Fruit fly (Drosophila melanogaster) whole organism, adult: ENCODE results near the gene Cnep1r2.

Experiments used
- CG14711 ChIP-seq: fragments of 200-800 bp; sonication (Bioruptor generic); optimal IDR thresholded peaks from 2 replicates; lab custom pipeline; 2018; ENCODE audit warnings: missing biosample characterization, mild to moderate bottlenecking, missing genetic modification characterization, moderate library complexity
- CG33017 ChIP-seq: fragments of 200-800 bp; sonication (Bioruptor generic); optimal IDR thresholded peaks from 2 replicates; lab custom pipeline; 2018; ENCODE audit warnings: missing biosample characterization, mild to moderate bottlenecking, missing genetic modification characterization, moderate library complexity
- CG5204 ChIP-seq: fragments of 200-800 bp; sonication (Bioruptor generic); optimal IDR thresholded peaks from 2 replicates; lab custom pipeline; 2016; ENCODE audit warnings: missing biosample characterization, missing genetic modification characterization
- CG7045 ChIP-seq: fragments of 200-800 bp; sonication (Bioruptor generic); optimal IDR thresholded peaks from 2 replicates; lab custom pipeline; 2017; ENCODE audit warnings: missing biosample characterization, mild to moderate bottlenecking, missing genetic modification characterization
- CG7101 ChIP-seq: fragments of 200-800 bp; sonication (Bioruptor generic); optimal IDR thresholded peaks from 2 replicates; lab custom pipeline; 2018; ENCODE audit warnings: missing biosample characterization, mild to moderate bottlenecking, missing genetic modification characterization, moderate library complexity
- Crg-1 ChIP-seq: fragments of 200-800 bp; sonication (Bioruptor generic); optimal IDR thresholded peaks from 2 replicates; lab custom pipeline; 2016; ENCODE audit warnings: missing biosample characterization, missing genetic modification characterization
- Hr96 ChIP-seq: fragments of 200-800 bp; sonication (Bioruptor generic); optimal IDR thresholded peaks from 2 replicates; lab custom pipeline; 2016; ENCODE audit warnings: missing biosample characterization, missing genetic modification characterization
- Mnt ChIP-seq: fragments of 200-800 bp; sonication (Bioruptor generic); optimal IDR thresholded peaks from 2 replicates; lab custom pipeline; 2016; ENCODE audit warnings: missing biosample characterization, mild to moderate bottlenecking, missing genetic modification characterization
- kay ChIP-seq: fragments of 200-800 bp; sonication (Bioruptor generic); peaks from one replicate; lab custom pipeline; 2016; ENCODE audit warnings: missing biosample characterization, missing genetic modification characterization, borderline replicate concordance
- pad ChIP-seq: fragments of 200-800 bp; sonication (Bioruptor generic); optimal IDR thresholded peaks from 3 replicates; lab custom pipeline; 2017; ENCODE audit warnings: missing biosample characterization, missing genetic modification characterization, mild to moderate bottlenecking, moderate library complexity, missing genetic modification reagents

- TF ChIP-seq Hr96: no peak
- TF ChIP-seq CG7045 (GFP tag; lab: Kevin White, UChicago): no peak
- no peak for TF ChIP-seq CG5204 (GFP tag; lab: Kevin White, UChicago)
- TF ChIP-seq Mnt (GFP tag; lab: Kevin White, UChicago): no peak
- TF ChIP-seq CG14711 (tag; lab: Kevin White, UChicago): no peak
- TF ChIP-seq CG33017 (tag; lab: Kevin White, UChicago): no peak
- no peak for TF ChIP-seq Crg-1 (GFP tag; lab: Kevin White, UChicago)
- TF ChIP-seq pad (GFP tag; lab: Kevin White, UChicago): no peak
- TF ChIP-seq CG7101 (tag; lab: Kevin White, UChicago): no peak
- no peak for TF ChIP-seq kay (GFP tag; lab: Kevin White, UChicago)
These were observed 28.6 kb downstream of the Cnep1r2 start for dm6 chr3L:10666511-10667003.
